Worm (Caenorhabditis elegans) whole organism, midembryonic: ENCODE measurements around the gene idpc-2.

Experiments
- T22C8.4 ChIP-seq: fragments of 200-800 bp; sonication (Bioruptor generic); IDR thresholded peaks from 2 replicates; pipeline ENCODE4 v1.3.6; 2022; ENCODE audit warnings: missing genetic modification characterization, missing compliant biosample characterization
- cog-1 ChIP-seq: sonication (generic microtip); optimal IDR thresholded peaks from 2 replicates; lab custom pipeline; 2016; ENCODE audit warnings: missing genetic modification characterization, missing compliant biosample characterization
- flt-1 ChIP-seq: fragments of 200-800 bp; sonication (Bioruptor generic); IDR thresholded peaks from 2 replicates; pipeline ENCODE4 v1.3.6; 2022; ENCODE audit warnings: missing genetic modification characterization, missing compliant biosample characterization
- klf-2 ChIP-seq: fragments of 200-800 bp; sonication (Bioruptor generic); conservative IDR thresholded peaks from 2 replicates; pipeline ENCODE4 v1.3.6; 2022; ENCODE audit warnings: missing genetic modification reagents, missing genetic modification characterization, missing compliant biosample characterization
- med-1 ChIP-seq: sonication (generic microtip); optimal IDR thresholded peaks from 2 replicates; lab custom pipeline; 2017; ENCODE audit warnings: missing genetic modification characterization, mild to moderate bottlenecking, missing compliant biosample characterization, antibody characterized with exemption, missing genetic modification reagents; ENCODE audit not compliant: insufficient read depth
- ref-1 ChIP-seq: fragments of 200-800 bp; sonication (Bioruptor generic); conservative IDR thresholded peaks from 2 replicates; pipeline ENCODE4 v1.3.6; 2022; ENCODE audit warnings: missing genetic modification reagents, missing genetic modification characterization, missing compliant biosample characterization
- tab-1 ChIP-seq: fragments of 200-800 bp; sonication (Bioruptor generic); IDR thresholded peaks from 2 replicates; pipeline ENCODE4 v1.3.6; 2022; ENCODE audit warnings: missing genetic modification characterization, missing compliant biosample characterization
- ztf-23 ChIP-seq: fragments of 200-800 bp; sonication (Bioruptor generic); IDR thresholded peaks from 2 replicates; pipeline ENCODE4 v1.3.6; 2022; ENCODE audit warnings: missing genetic modification reagents, missing genetic modification characterization, missing compliant biosample characterization
- ztf-29 ChIP-seq: fragments of 200-800 bp; sonication (Bioruptor generic); IDR thresholded peaks from 2 replicates; pipeline ENCODE4 v1.3.6; 2022; ENCODE audit warnings: missing genetic modification reagents, missing genetic modification characterization, missing compliant biosample characterization

The idpc-2 gene

ce11 chrV:8648251-8648650, 27.1 kb upstream of the idpc-2 start:
- TF ChIP-seq med-1 (GFP tag; lab: Kevin White, UChicago) = no peak
- no peak for TF ChIP-seq ref-1 (GFP tag; lab: Robert Waterston, UW)
- no peak for TF ChIP-seq klf-2 (GFP tag; lab: Robert Waterston, UW)
- no peak for TF ChIP-seq ztf-23 (GFP tag; lab: Robert Waterston, UW)
- TF ChIP-seq T22C8.4 = no peak
- no peak for TF ChIP-seq ztf-29 (GFP tag; lab: Robert Waterston, UW)
- no peak for TF ChIP-seq tab-1 (GFP tag; lab: Robert Waterston, UW)
- TF ChIP-seq cog-1 (tag; lab: Kevin White, UChicago) = no peak
- TF ChIP-seq flt-1 (GFP tag; lab: Robert Waterston, UW) = no peak

- no peak for TF ChIP-seq T22C8.4
- TF ChIP-seq flt-1 (GFP tag; lab: Robert Waterston, UW) = no peak
- TF ChIP-seq tab-1 (GFP tag; lab: Robert Waterston, UW) = no peak
- TF ChIP-seq med-1 (GFP tag; lab: Kevin White, UChicago) = no peak
- no peak for TF ChIP-seq cog-1 (tag; lab: Kevin White, UChicago)
- TF ChIP-seq klf-2 (GFP tag; lab: Robert Waterston, UW) = no peak
- TF ChIP-seq ztf-23 (GFP tag; lab: Robert Waterston, UW) = no peak
- TF ChIP-seq ref-1 (GFP tag; lab: Robert Waterston, UW) = no peak
- no peak for TF ChIP-seq ztf-29 (GFP tag; lab: Robert Waterston, UW)
Measured at ce11 chrV:8643093-8643492, 22.0 kb upstream of the idpc-2 start, which contains the start of gene asp-13. asp-13 (minus strand) TSS chrV:8643193.

ce11 chrV:8641266-8641665, 20.2 kb upstream of the idpc-2 start, which contains the start of gene F28A12.3:
F28A12.3 (minus strand) TSS chrV:8641366.
- TF ChIP-seq med-1 (GFP tag; lab: Kevin White, UChicago) (no peak), T22C8.4 (no peak), cog-1 (tag; lab: Kevin White, UChicago) (no peak), ref-1 (GFP tag; lab: Robert Waterston, UW) (no peak), ztf-23 (GFP tag; lab: Robert Waterston, UW) (no peak), tab-1 (GFP tag; lab: Robert Waterston, UW) (no peak), ztf-29 (GFP tag; lab: Robert Waterston, UW) (no peak), klf-2 (GFP tag; lab: Robert Waterston, UW) (no peak), flt-1 (GFP tag; lab: Robert Waterston, UW) (no peak)

ce11 chrV:8637666-8638271, 16.7 kb upstream of the idpc-2 start, which contains the start of the genes F28A12.10 and acd-4:
F28A12.10 (minus strand) TSS chrV:8637766.
acd-4 (plus strand) TSS chrV:8638221.
- TF ChIP-seq ztf-29 (GFP tag; lab: Robert Waterston, UW) (no peak), cog-1 (tag; lab: Kevin White, UChicago) (no peak), med-1 (GFP tag; lab: Kevin White, UChicago) (no peak), tab-1 (GFP tag; lab: Robert Waterston, UW) (no peak), klf-2 (GFP tag; lab: Robert Waterston, UW) (no peak), ref-1 (GFP tag; lab: Robert Waterston, UW) (no peak), flt-1 (GFP tag; lab: Robert Waterston, UW) (no peak), ztf-23 (GFP tag; lab: Robert Waterston, UW) (no peak), T22C8.4 (no peak)

- no peak for TF ChIP-seq klf-2 (GFP tag; lab: Robert Waterston, UW)
- no peak for TF ChIP-seq cog-1 (tag; lab: Kevin White, UChicago)
- TF ChIP-seq med-1 (GFP tag; lab: Kevin White, UChicago) = no peak
- TF ChIP-seq flt-1 (GFP tag; lab: Robert Waterston, UW) = no peak
- no peak for TF ChIP-seq ref-1 (GFP tag; lab: Robert Waterston, UW)
- TF ChIP-seq ztf-29 (GFP tag; lab: Robert Waterston, UW) = no peak
- no peak for TF ChIP-seq T22C8.4
- TF ChIP-seq tab-1 (GFP tag; lab: Robert Waterston, UW) = no peak
- TF ChIP-seq ztf-23 (GFP tag; lab: Robert Waterston, UW) = no peak
Measured at ce11 chrV:8636907-8637306, 15.8 kb upstream of the idpc-2 start, which contains the start of gene grl-12. grl-12 (minus strand) TSS chrV:8637007.

ce11 chrV:8635575-8635974, 14.5 kb upstream of the idpc-2 start, which contains the start of gene oac-29:
oac-29 (minus strand) TSS chrV:8635675.
- no peak for TF ChIP-seq ztf-23 (GFP tag; lab: Robert Waterston, UW)

- TF ChIP-seq tab-1 (GFP tag; lab: Robert Waterston, UW) (no peak), T22C8.4 (no peak), ztf-29 (GFP tag; lab: Robert Waterston, UW) (no peak), med-1 (GFP tag; lab: Kevin White, UChicago) (no peak), ztf-23 (GFP tag; lab: Robert Waterston, UW) (no peak), ref-1 (GFP tag; lab: Robert Waterston, UW) (no peak), flt-1 (GFP tag; lab: Robert Waterston, UW) (no peak), klf-2 (GFP tag; lab: Robert Waterston, UW) (no peak), cog-1 (tag; lab: Kevin White, UChicago) (no peak)
Measured at ce11 chrV:8632788-8633187, 11.7 kb upstream of the idpc-2 start.

ce11 chrV:8631277-8631765, 10.2 kb upstream of the idpc-2 start, which contains the start of gene atg-18:
atg-18 (minus strand) TSS chrV:8631327.
- TF ChIP-seq ztf-29 (GFP tag; lab: Robert Waterston, UW) (peak; percentile 58; the same call in 1 of the 2 replicates), T22C8.4 (no peak), med-1 (GFP tag; lab: Kevin White, UChicago) (peak; percentile 78), cog-1 (tag; lab: Kevin White, UChicago) (peak; percentile 2), klf-2 (GFP tag; lab: Robert Waterston, UW) (peak; percentile 51; the same call in 1 of the 2 replicates), tab-1 (GFP tag; lab: Robert Waterston, UW) (no peak), ref-1 (GFP tag; lab: Robert Waterston, UW) (no peak), ztf-23 (GFP tag; lab: Robert Waterston, UW) (peak; percentile 68; the same call in 1 of the 2 replicates), flt-1 (GFP tag; lab: Robert Waterston, UW) (no peak)
